Worm (Caenorhabditis elegans): Measurements from ENCODE around the gene W06F12.3.

W06F12.3 gene

DNA sequence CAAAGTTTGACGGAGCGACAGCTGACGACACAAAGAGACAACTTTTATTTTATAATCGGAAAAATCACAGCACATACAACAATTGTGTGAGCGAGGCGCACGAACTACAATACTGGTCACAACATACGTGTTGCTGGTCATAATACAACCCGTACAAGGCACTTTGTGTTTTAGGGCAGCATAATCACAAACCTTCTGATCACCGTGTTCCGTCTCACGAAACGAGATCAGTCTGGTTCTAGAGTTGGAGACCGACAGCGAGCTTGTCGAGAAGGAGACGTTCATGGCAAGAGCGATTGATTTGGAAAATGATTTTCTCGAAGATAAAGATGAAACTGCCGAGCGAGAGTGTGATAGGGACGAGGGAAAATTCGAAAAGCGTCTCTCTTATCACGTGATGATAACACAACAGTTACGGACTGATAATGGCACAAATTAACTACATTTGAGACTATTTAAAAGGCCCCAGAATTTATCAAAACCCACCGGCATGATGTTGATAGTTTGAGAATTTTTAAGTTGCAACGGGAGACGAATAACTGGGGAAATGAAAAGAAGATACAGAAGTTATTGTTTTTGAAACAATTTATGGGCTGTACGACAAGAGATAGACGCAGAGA lies 32.0 kb downstream of the W06F12.3 start (continued):
- no peak for TF ChIP-seq ces-1 (GFP tag; optimal IDR thresholded peaks at IDR 0.05)
- peak; percentile 38 for TF ChIP-seq nhr-85 (tag)
- TF ChIP-seq nhr-11 (tag; optimal IDR thresholded peaks at IDR 0.05), result no peak
- no peak for TF ChIP-seq nhr-84 (tag; optimal IDR thresholded peaks at IDR 0.05)
- no peak for TF ChIP-seq skn-1 (tag; optimal IDR thresholded peaks at IDR 0.05)
- peak; percentile 44 for TF ChIP-seq nhr-20 (tag; optimal IDR thresholded peaks at IDR 0.05)
- no peak for TF ChIP-seq F16B12.6 (tag; optimal IDR thresholded peaks at IDR 0.05)
- TF ChIP-seq efl-1 (optimal IDR thresholded peaks at IDR 0.05), result peak in 1 of 2 experiments; percentile 8
- TF ChIP-seq efl-1 (GFP tag; optimal IDR thresholded peaks at IDR 0.05 in 1 of 2), result peak in 1 of 2 experiments; percentile 92
- no peak for TF ChIP-seq zip-4 (GFP tag; optimal IDR thresholded peaks at IDR 0.05)
- TF ChIP-seq hpl-2 (GFP tag; optimal IDR thresholded peaks at IDR 0.05), result no peak
- TF ChIP-seq ceh-88 (GFP tag; IDR thresholded peaks at IDR 0.05), result no peak
- peak; percentile 53 for TF ChIP-seq nhr-90 (tag; optimal IDR thresholded peaks at IDR 0.05; ENCODE audit: poor library complexity)
- no peak for TF ChIP-seq aly-2 (tag; optimal IDR thresholded peaks at IDR 0.05)
- TF ChIP-seq lin-35 (GFP tag; optimal IDR thresholded peaks at IDR 0.05), result peak in 1 of 2 experiments; percentile 60
- TF ChIP-seq C16A3.4 (tag; optimal IDR thresholded peaks at IDR 0.05), result no peak
- TF ChIP-seq nhr-71 (tag; optimal IDR thresholded peaks at IDR 0.05), result peak; percentile 44
- TF ChIP-seq sup-37 (GFP tag; optimal IDR thresholded peaks at IDR 0.05), result no peak
- no peak for TF ChIP-seq lir-3 (tag; optimal IDR thresholded peaks at IDR 0.05; ENCODE audit: poor library complexity)
- no peak for TF ChIP-seq dsc-1 (tag; optimal IDR thresholded peaks at IDR 0.05)
- TF ChIP-seq egl-13 (tag; optimal IDR thresholded peaks at IDR 0.05), result no peak
- TF ChIP-seq pqm-1 (tag; optimal IDR thresholded peaks at IDR 0.05), result no peak
- TF ChIP-seq fkh-4 (tag; optimal IDR thresholded peaks at IDR 0.05; ENCODE audit: borderline replicate concordance), result no peak
- TF ChIP-seq lin-14 (GFP tag; optimal IDR thresholded peaks at IDR 0.05), result peak; percentile 25

DNA sequence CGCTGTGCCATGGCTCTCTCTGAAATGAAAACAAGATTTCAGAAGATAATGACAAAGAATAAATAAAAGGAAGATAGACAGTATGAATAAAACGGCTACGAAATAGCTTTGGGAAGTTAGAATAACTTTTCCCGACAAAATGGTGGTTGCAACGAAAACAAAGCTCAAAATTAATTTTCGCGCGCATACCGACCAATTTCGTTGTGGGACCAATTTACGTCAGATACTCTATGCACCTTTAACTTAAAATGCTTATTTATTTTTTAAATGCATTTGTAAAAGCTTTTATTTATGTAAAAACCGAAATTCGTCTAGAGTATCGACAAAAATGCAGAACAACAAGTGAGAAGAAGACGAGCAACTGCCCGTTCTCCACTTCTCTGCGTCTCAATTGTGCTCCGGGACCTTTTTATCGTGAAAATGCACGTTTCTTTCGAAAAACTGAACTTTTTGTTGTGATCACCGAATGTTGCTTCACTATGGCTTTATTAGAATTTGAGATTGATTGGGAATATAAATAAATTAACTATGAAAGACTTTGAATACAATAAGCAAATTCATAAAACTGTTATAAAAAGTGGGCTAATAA lies 33.3 kb downstream of the W06F12.3 start, which contains the start of gene rml-1:
Gene rml-1, minus strand, starts transcription at position 19 of the 589 bp plus-strand sequence.
- TF ChIP-seq lin-35 (GFP tag; optimal IDR thresholded peaks at IDR 0.05), result peak in 1 of 2 experiments; percentile 20
- TF ChIP-seq nhr-28 (tag; optimal IDR thresholded peaks at IDR 0.05), result no peak
- no peak for TF ChIP-seq ets-5 (GFP tag; IDR thresholded peaks at IDR 0.05)
- peak in 2 of 3 experiments; percentile 0 to 58 for TF ChIP-seq dpl-1 (GFP tag; optimal IDR thresholded peaks at IDR 0.05)
- TF ChIP-seq snpc-4 (tag; optimal IDR thresholded peaks at IDR 0.05), result no peak
- no peak for TF ChIP-seq lsy-2 (tag; optimal IDR thresholded peaks at IDR 0.05)
- TF ChIP-seq efl-1 (optimal IDR thresholded peaks at IDR 0.05), result peak; percentile 18 to 45
- peak in 1 of 2 experiments; percentile 54 for TF ChIP-seq efl-1 (GFP tag; optimal IDR thresholded peaks at IDR 0.05 in 1 of 2)
- TF ChIP-seq sptf-1 (tag; optimal IDR thresholded peaks at IDR 0.05), result no peak
- peak; percentile 26 for TF ChIP-seq lin-14 (GFP tag; optimal IDR thresholded peaks at IDR 0.05)
- no peak for TF ChIP-seq egl-13 (tag; optimal IDR thresholded peaks at IDR 0.05)
- no peak for TF ChIP-seq skn-1 (tag; optimal IDR thresholded peaks at IDR 0.05)
- TF ChIP-seq blmp-1 (tag; optimal IDR thresholded peaks at IDR 0.05), result no peak
- no peak for TF ChIP-seq jun-1 (tag; optimal IDR thresholded peaks at IDR 0.05)
- TF ChIP-seq vab-15 (tag; optimal IDR thresholded peaks at IDR 0.05), result no peak
- TF ChIP-seq snu-23 (GFP tag; optimal IDR thresholded peaks at IDR 0.05), result no peak
- TF ChIP-seq pax-3 (tag; optimal IDR thresholded peaks at IDR 0.05), result no peak

DNA sequence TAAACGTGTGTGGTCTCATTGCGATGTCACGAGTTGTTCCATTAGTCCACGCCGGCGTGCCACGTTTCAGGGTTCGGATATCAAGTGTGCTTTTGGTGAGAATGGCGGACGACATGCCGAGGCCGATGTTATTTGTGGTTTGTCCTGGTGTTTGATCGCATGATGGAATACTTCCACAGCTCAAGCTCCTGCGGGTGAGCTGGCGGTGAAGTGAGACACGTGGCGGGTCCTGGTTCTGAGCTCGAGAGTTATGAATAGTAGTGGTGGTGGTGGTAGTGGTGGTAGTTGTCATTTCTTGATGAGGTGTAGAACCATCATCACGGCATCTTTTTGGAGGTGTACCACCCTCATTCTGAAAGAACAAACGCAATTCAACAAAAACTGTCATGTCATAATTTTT lies 35.2 kb downstream of the W06F12.3 start:
- TF ChIP-seq lin-39 (tag; optimal IDR thresholded peaks at IDR 0.05), result no peak

DNA sequence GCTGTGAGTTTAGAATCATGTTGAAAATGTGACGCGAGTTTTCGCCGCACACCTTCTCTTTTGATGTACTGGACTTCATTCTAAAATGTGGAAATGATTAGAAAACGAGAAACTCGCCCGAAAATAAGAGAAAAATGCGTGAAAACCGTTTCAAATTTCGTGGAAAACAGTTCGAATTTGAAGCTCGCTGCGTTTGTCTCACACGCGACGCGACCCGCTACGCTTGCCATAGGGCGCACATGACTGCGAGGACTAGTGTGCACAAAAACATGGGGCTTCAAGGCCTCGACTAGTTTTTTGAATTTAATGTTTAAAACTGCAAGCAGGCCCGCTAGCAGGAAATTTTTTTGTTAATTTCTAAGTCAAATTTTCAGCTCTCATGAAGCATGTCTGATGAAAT lies 36.3 kb downstream of the W06F12.3 start, which contains the start of the genes cyk-4 and pdr-1:
Gene cyk-4, minus strand, starts transcription at position 80 of the 400 bp plus-strand sequence.
Gene pdr-1, plus strand, starts transcription at position 369 of the 400 bp plus-strand sequence.
- TF ChIP-seq nhr-90 (tag; optimal IDR thresholded peaks at IDR 0.05; ENCODE audit: poor library complexity), result peak; percentile 19
- no peak for TF ChIP-seq pqm-1 (tag; optimal IDR thresholded peaks at IDR 0.05)
- no peak for TF ChIP-seq ces-1 (GFP tag; optimal IDR thresholded peaks at IDR 0.05)
- TF ChIP-seq unc-86 (tag; optimal IDR thresholded peaks at IDR 0.05), result no peak
- TF ChIP-seq efl-3 (GFP tag; optimal IDR thresholded peaks at IDR 0.05), result no peak
- no peak for TF ChIP-seq nhr-85 (tag)
- TF ChIP-seq nhr-71 (tag; optimal IDR thresholded peaks at IDR 0.05), result no peak
- peak; percentile 16 for TF ChIP-seq nhr-77 (tag; optimal IDR thresholded peaks at IDR 0.05)
- TF ChIP-seq fos-1 (tag; optimal IDR thresholded peaks at IDR 0.05), result peak; percentile 30
- TF ChIP-seq sptf-1 (tag; optimal IDR thresholded peaks at IDR 0.05), result no peak
- TF ChIP-seq ztf-4 (tag; optimal IDR thresholded peaks at IDR 0.05), result no peak
- TF ChIP-seq xbp-1 (tag; optimal IDR thresholded peaks at IDR 0.05), result peak; percentile 30
- no peak for TF ChIP-seq lin-14 (GFP tag; optimal IDR thresholded peaks at IDR 0.05)
- no peak for TF ChIP-seq snpc-4 (tag; optimal IDR thresholded peaks at IDR 0.05)
- no peak for TF ChIP-seq jun-1 (tag; optimal IDR thresholded peaks at IDR 0.05)
- TF ChIP-seq lin-13 (GFP tag; optimal IDR thresholded peaks at IDR 0.05), result peak; percentile 13
- no peak for TF ChIP-seq ama-1 (optimal IDR thresholded peaks at IDR 0.05)
- TF ChIP-seq elt-2 (tag; optimal IDR thresholded peaks at IDR 0.05), result no peak
- peak; percentile 46 for TF ChIP-seq isw-1 (GFP tag; IDR thresholded peaks at IDR 0.05)
- TF ChIP-seq zag-1 (tag; optimal IDR thresholded peaks at IDR 0.05), result no peak
